Fruit fly (Drosophila melanogaster): ENCODE results near the gene CG31436.

CG31436 gene

dm6 chr3R:25269909-25270308 lies 34.0 kb upstream of the CG31436 start, which contains the start of the genes CG11889 and CG11891:
TSS of gene CG11889 (plus strand) at chr3R:25270209.
TSS of gene CG11891 (plus strand) at chr3R:25270209.
- no peak for TF ChIP-seq Hnf4 (GFP tag; optimal IDR thresholded peaks at IDR 0.05)
- TF ChIP-seq Mio (GFP tag; optimal IDR thresholded peaks at IDR 0.05): no peak
- no peak for TF ChIP-seq Hr78 (GFP tag; optimal IDR thresholded peaks at IDR 0.05)

- TF ChIP-seq dsf (GFP tag; optimal IDR thresholded peaks at IDR 0.05; ENCODE audit: borderline replicate concordance) (no peak), dl (GFP tag; optimal IDR thresholded peaks at IDR 0.05; ENCODE audit: insufficient read depth in 1 of 2, partially characterized antibody in 2 of 2) (no peak), Abd-B (GFP tag; optimal IDR thresholded peaks at IDR 0.05) (no peak), pan (optimal IDR thresholded peaks at IDR 0.05) (no peak), CG32264 (GFP tag; optimal IDR thresholded peaks at IDR 0.05) (no peak), GATAd (GFP tag; optimal IDR thresholded peaks at IDR 0.05) (no peak), OdsH (GFP tag; optimal IDR thresholded peaks at IDR 0.05) (no peak), Rel (GFP tag; optimal IDR thresholded peaks at IDR 0.05) (no peak), Rel (tag; optimal IDR thresholded peaks at IDR 0.05) (no peak), fru (GFP tag; optimal IDR thresholded peaks at IDR 0.05) (no peak), Dfd (GFP tag; optimal IDR thresholded peaks at IDR 0.05) (no peak), HLH106 (tag; optimal IDR thresholded peaks at IDR 0.05) (no peak), lola (GFP tag; optimal IDR thresholded peaks at IDR 0.05) (no peak), sage (GFP tag; optimal IDR thresholded peaks at IDR 0.05) (no peak), foxo (GFP tag; optimal IDR thresholded peaks at IDR 0.05) (no peak), Dif (GFP tag; optimal IDR thresholded peaks at IDR 0.05; ENCODE audit: partially characterized antibody) (no peak), Jra (GFP tag; optimal IDR thresholded peaks at IDR 0.05) (no peak)
These were observed 30.4 kb upstream of the CG31436 start, which contains the start of gene CG11878 for dm6 chr3R:25273537-25273936. TSS of gene CG11878 (plus strand) at chr3R:25273837.

dm6 chr3R:25275276-25275675 lies 28.7 kb upstream of the CG31436 start:
- no peak for TF ChIP-seq sage (GFP tag; optimal IDR thresholded peaks at IDR 0.05)
- TF ChIP-seq jim (GFP tag; optimal IDR thresholded peaks at IDR 0.05): no peak
- no peak for TF ChIP-seq Sp1 (GFP tag; optimal IDR thresholded peaks at IDR 0.05)
- no peak for TF ChIP-seq CrebA (GFP tag; optimal IDR thresholded peaks at IDR 0.05; ENCODE audit: borderline replicate concordance)
- TF ChIP-seq Dfd (GFP tag; optimal IDR thresholded peaks at IDR 0.05): no peak
- no peak for TF ChIP-seq woc (GFP tag; optimal IDR thresholded peaks at IDR 0.05)
- TF ChIP-seq N (GFP tag; optimal IDR thresholded peaks at IDR 0.05): no peak
- no peak for TF ChIP-seq dl (GFP tag; optimal IDR thresholded peaks at IDR 0.05; ENCODE audit: insufficient read depth in 1 of 2, partially characterized antibody in 2 of 2)
- no peak for TF ChIP-seq Myc (optimal IDR thresholded peaks at IDR 0.05)
- no peak for TF ChIP-seq brk (GFP tag; optimal IDR thresholded peaks at IDR 0.05)
- no peak for TF ChIP-seq HLH106 (tag; optimal IDR thresholded peaks at IDR 0.05)
- TF ChIP-seq psq (GFP tag; optimal IDR thresholded peaks at IDR 0.05): no peak

- TF ChIP-seq N (GFP tag; optimal IDR thresholded peaks at IDR 0.05) (no peak), OdsH (GFP tag; optimal IDR thresholded peaks at IDR 0.05) (no peak), CG32264 (GFP tag; optimal IDR thresholded peaks at IDR 0.05) (no peak), Rel (GFP tag; optimal IDR thresholded peaks at IDR 0.05) (no peak), Rel (tag; optimal IDR thresholded peaks at IDR 0.05) (no peak)
These were observed 26.8 kb upstream of the CG31436 start, which contains the start of gene CG10513 for dm6 chr3R:25277112-25277511. TSS of gene CG10513 (minus strand) at chr3R:25277212.

DNA sequence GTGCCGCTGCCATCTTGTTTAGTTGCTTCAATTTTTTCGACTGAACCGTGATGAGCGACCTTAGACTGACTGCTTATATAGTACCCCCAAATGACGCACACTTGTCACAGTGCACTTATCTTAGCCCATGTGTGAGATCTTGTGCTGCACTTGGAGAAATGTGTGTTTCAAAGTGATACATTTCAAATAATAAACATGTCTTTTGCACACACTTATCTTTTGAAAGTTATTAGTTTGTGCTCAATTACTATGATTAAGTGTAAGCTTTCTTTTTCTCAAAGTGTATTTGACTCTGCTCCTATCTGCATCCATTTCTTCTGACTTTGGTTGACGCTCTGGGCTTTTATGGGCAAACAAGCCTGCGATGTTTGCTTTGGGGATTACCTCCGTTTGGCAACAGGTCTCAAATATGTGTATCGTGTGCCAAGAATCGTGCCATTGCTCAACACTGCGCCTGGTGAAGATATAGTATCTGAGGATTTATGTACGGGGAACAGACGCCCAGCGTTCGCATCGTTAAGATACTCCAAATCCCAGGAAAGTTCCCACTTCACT lies 24.1 kb upstream of the CG31436 start, which contains the start of gene CG10514:
TSS of gene CG10514 (minus strand) at position 51 of the 555 bp plus-strand sequence.
- peak; percentile 43 for TF ChIP-seq OdsH (GFP tag; optimal IDR thresholded peaks at IDR 0.05)
- peak; percentile 13 for TF ChIP-seq fru (GFP tag; optimal IDR thresholded peaks at IDR 0.05)
- peak; percentile 4 for TF ChIP-seq ey (GFP tag; optimal IDR thresholded peaks at IDR 0.05)
- TF ChIP-seq Sp1 (GFP tag; optimal IDR thresholded peaks at IDR 0.05): peak; percentile 10
- TF ChIP-seq rgr (GFP tag; optimal IDR thresholded peaks at IDR 0.05): peak; percentile 24
- peak; percentile 77 for TF ChIP-seq Hr83 (GFP tag; optimal IDR thresholded peaks at IDR 0.05; ENCODE audit: poor library complexity, severe bottlenecking)
- no peak for TF ChIP-seq tai (GFP tag; optimal IDR thresholded peaks at IDR 0.05)
- TF ChIP-seq psq (GFP tag; optimal IDR thresholded peaks at IDR 0.05): peak; percentile 18
- TF ChIP-seq dmrt93B (GFP tag; optimal IDR thresholded peaks at IDR 0.05): no peak
- peak in 1 of 2 experiments; percentile 18 for TF ChIP-seq foxo (GFP tag; optimal IDR thresholded peaks at IDR 0.05)
- peak; percentile 36 for TF ChIP-seq br (GFP tag; optimal IDR thresholded peaks at IDR 0.05)
